Worm (Caenorhabditis elegans) whole organism, mixed stage, embryonic: Measurements from ENCODE around the gene cyp-33C7.

ENCODE experiments used
- bed-3 ChIP-seq: fragments of 200-800 bp; sonication (Bioruptor generic); optimal IDR thresholded peaks from 3 replicates; lab custom pipeline; 2018; ENCODE audit warnings: mild to moderate bottlenecking, missing genetic modification characterization, moderate library complexity, missing compliant biosample characterization
- elt-3 ChIP-seq: fragments of 150-350 bp; optimal IDR thresholded peaks from 2 replicates; lab custom pipeline; 2014; ENCODE audit warnings: missing biosample characterization, missing genetic modification characterization
- lin-13 ChIP-seq: fragments of 150-350 bp; optimal IDR thresholded peaks from 2 replicates; lab custom pipeline; 2014; ENCODE audit warnings: missing biosample characterization, missing genetic modification characterization
- lsy-2 ChIP-seq: fragments of 150-350 bp; optimal IDR thresholded peaks from 2 replicates; lab custom pipeline; 2014; ENCODE audit warnings: missing biosample characterization, missing genetic modification characterization
- mep-1 ChIP-seq: fragments of 150-350 bp; optimal IDR thresholded peaks from 2 replicates; lab custom pipeline; 2017; ENCODE audit warnings: missing biosample characterization, missing genetic modification reagents, missing genetic modification characterization, inconsistent platforms
- nhr-28 ChIP-seq: fragments of 150-350 bp; optimal IDR thresholded peaks from 2 replicates; lab custom pipeline; 2014; ENCODE audit warnings: missing biosample characterization, missing genetic modification characterization
- sptf-1 ChIP-seq: sonication (generic microtip); optimal IDR thresholded peaks from 2 replicates; lab custom pipeline; 2017; ENCODE audit warnings: mild to moderate bottlenecking, missing genetic modification characterization, moderate library complexity, missing compliant biosample characterization
- unc-39 ChIP-seq: fragments of 150-350 bp; optimal IDR thresholded peaks from 2 replicates; lab custom pipeline; 2014; ENCODE audit warnings: missing biosample characterization, missing genetic modification characterization
- unc-62 ChIP-seq: fragments of 150-350 bp; optimal IDR thresholded peaks from 2 replicates; lab custom pipeline; 2014; ENCODE audit warnings: missing biosample characterization, missing genetic modification reagents, missing genetic modification characterization
- zip-8 ChIP-seq: fragments of 150-350 bp; optimal IDR thresholded peaks from 2 replicates; lab custom pipeline; 2014; ENCODE audit warnings: missing biosample characterization, missing genetic modification characterization
- ztf-11 ChIP-seq: fragments of 150-350 bp; optimal IDR thresholded peaks from 2 replicates; lab custom pipeline; 2014; ENCODE audit warnings: missing biosample characterization, missing genetic modification characterization

DNA sequence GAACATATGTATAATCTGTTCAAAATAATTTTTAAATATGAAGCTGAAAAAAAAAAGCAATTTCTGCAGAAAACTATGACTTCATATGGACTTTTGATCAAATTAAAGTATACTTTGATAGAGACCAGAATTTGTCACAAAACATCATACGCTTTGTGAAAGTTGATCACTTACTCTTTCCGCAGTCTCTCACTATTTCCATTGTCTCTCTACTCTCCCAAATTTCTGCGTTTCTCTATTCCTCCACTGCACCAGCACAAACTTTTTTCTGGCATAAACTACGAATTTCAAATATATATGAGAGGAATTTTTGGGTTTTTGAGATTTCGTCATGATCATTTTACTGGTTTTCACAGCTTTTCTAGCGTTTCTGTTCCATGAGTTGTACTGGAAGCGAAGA, 14.5 kb upstream of the cyp-33C7 start, which contains the start of gene cyp-33C4:
- TF ChIP-seq ztf-11 (tag; lab: Kevin White, UChicago) (no peak), unc-39 (tag; lab: Kevin White, UChicago) (no peak), bed-3 (GFP tag; lab: Kevin White, UChicago) (no peak), unc-62 (GFP tag; lab: Kevin White, UChicago) (no peak), zip-8 (tag; lab: Kevin White, UChicago) (no peak), mep-1 (tag; lab: Kevin White, UChicago) (no peak), sptf-1 (tag; lab: Kevin White, UChicago) (no peak), nhr-28 (tag; lab: Kevin White, UChicago) (no peak), lsy-2 (tag; lab: Kevin White, UChicago) (no peak), elt-3 (no peak), lin-13 (tag; lab: Kevin White, UChicago) (no peak)
